Worm (Caenorhabditis elegans) whole organism, L2 larva: ENCODE measurements around the gene sma-2.

Source experiments
- R02D3.7 ChIP-seq: fragments of 150-350 bp; optimal IDR thresholded peaks from 2 replicates; lab custom pipeline; 2014; ENCODE audit warnings: missing biosample characterization, missing genetic modification characterization
- ZK546.5 ChIP-seq: sonication (generic microtip); optimal IDR thresholded peaks from 2 replicates; lab custom pipeline; 2017; ENCODE audit warnings: missing biosample characterization, missing genetic modification characterization
- ama-1 ChIP-seq: fragments of 150-350 bp; optimal IDR thresholded peaks from 2 replicates; lab custom pipeline; 2018; ENCODE audit warnings: inconsistent platforms
- elt-1 ChIP-seq: fragments of 150-350 bp; optimal IDR thresholded peaks from 2 replicates; lab custom pipeline; 2014; ENCODE audit warnings: missing biosample characterization, missing genetic modification characterization
- lin-13 ChIP-seq: fragments of 150-350 bp; optimal IDR thresholded peaks from 2 replicates; lab custom pipeline; 2014; ENCODE audit warnings: missing biosample characterization, missing genetic modification reagents, missing genetic modification characterization
- lin-39 ChIP-seq: fragments of 150-350 bp; optimal IDR thresholded peaks from 2 replicates; lab custom pipeline; 2014; ENCODE audit warnings: missing biosample characterization, missing genetic modification reagents, missing genetic modification characterization
- lsy-2 ChIP-seq, 2 experiments: fragments of 150-350 bp in 1 of 2; sonication (generic microtip) in 1 of 2; optimal IDR thresholded peaks; 2 replicates each; lab custom pipeline; 2014 to 2017; ENCODE audit warnings: missing biosample characterization in 2 of 2, missing genetic modification characterization in 2 of 2
- nhr-237 ChIP-seq: fragments of 150-350 bp; optimal IDR thresholded peaks from 2 replicates; lab custom pipeline; 2014; ENCODE audit warnings: missing biosample characterization, missing genetic modification characterization
- snpc-4 ChIP-seq: fragments of 150-350 bp; optimal IDR thresholded peaks from 2 replicates; lab custom pipeline; 2014; ENCODE audit warnings: missing biosample characterization, missing genetic modification characterization
- unc-62 ChIP-seq: fragments of 150-350 bp; optimal IDR thresholded peaks from 2 replicates; lab custom pipeline; 2014; ENCODE audit warnings: missing biosample characterization, missing genetic modification reagents, missing genetic modification characterization

DNA sequence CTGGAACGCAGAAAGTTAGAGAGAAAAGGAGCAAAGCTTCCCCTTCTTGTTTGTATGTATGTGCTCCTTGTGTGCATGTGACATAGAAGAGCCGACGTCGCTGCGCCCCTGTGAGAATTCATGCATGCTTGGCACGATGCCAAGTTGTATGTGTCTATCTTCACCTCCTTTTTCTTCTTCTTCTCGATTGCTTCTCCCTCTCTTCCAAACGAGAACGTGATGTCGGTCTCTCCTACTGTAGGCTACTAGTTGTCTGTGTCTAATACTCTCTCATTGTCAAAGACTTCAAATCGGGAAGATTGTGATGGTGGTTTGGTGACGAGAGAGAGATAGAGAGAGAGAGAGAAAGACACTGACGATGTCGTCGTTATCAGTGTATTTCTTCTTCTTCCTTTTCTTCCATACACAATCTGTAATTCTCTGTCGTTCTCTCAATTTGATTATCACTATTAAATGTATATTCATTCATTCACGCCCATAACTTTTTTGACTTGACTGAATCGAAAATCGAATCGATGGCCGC is 47.8 kb downstream of the sma-2 start:
- TF ChIP-seq nhr-237 (no peak), unc-62 (peak; percentile 59), snpc-4 (peak; percentile 13), ZK546.5 (tag; lab: Kevin White, UChicago) (peak; percentile 1), lin-39 (no peak), ama-1 (no peak), elt-1 (no peak), lin-13 (GFP tag; lab: Kevin White, UChicago) (peak; percentile 78), lsy-2 (tag; optimal IDR thresholded peaks at IDR 0.05; lab: Kevin White, UChicago) (peak; percentile 69 to 95), R02D3.7 (no peak)
